Worm (Caenorhabditis elegans) whole organism, L4 larva: ENCODE measurements around the gene algn-6.

ENCODE experiments used
- nhr-237 ChIP-seq: sonication (generic microtip); optimal IDR thresholded peaks from 2 replicates; lab custom pipeline; 2017; ENCODE audit warnings: missing biosample characterization, missing genetic modification characterization
- skn-1 ChIP-seq: fragments of 150-350 bp; optimal IDR thresholded peaks from 2 replicates; lab custom pipeline; 2014; ENCODE audit warnings: missing biosample characterization, missing genetic modification characterization

DNA sequence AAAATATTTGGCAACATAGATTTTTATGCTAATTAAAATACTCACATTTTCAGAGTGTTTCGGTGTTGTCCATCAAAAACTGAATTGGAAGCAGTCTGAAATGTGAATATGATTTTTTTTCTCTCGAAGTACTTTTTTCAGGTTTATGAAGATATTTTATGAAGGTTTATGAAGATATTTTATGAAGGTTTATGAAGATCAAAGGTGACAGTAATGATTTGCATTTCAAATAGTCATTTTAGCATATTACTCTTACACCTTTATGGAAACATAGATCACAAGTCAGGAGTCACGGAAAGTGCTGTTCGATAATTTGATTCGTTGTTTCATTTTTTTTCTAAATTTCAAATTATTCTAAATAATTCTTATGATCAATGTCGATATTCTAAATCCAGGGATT, 35.4 kb upstream of the algn-6 start, which contains the start of gene pgp-11:
- TF ChIP-seq skn-1 (tag; lab: Kevin White, UChicago) = no peak
- no peak for TF ChIP-seq nhr-237 (tag; lab: Kevin White, UChicago)
